Worm (Caenorhabditis elegans) whole organism, early embryonic: ENCODE data around the gene vps-53.

Source experiments
- aly-1 ChIP-seq: sonication (generic microtip); optimal IDR thresholded peaks from 2 replicates; lab custom pipeline; 2016; ENCODE audit warnings: missing genetic modification characterization, missing compliant biosample characterization
- ama-1 ChIP-seq: fragments of 150-350 bp; optimal IDR thresholded peaks from 2 replicates; lab custom pipeline; 2014
- hmg-4 ChIP-seq: fragments of 200-800 bp; sonication (Bioruptor generic); optimal IDR thresholded peaks from 2 replicates; lab custom pipeline; 2018; ENCODE audit warnings: mild to moderate bottlenecking, missing genetic modification characterization, missing compliant biosample characterization

DNA sequence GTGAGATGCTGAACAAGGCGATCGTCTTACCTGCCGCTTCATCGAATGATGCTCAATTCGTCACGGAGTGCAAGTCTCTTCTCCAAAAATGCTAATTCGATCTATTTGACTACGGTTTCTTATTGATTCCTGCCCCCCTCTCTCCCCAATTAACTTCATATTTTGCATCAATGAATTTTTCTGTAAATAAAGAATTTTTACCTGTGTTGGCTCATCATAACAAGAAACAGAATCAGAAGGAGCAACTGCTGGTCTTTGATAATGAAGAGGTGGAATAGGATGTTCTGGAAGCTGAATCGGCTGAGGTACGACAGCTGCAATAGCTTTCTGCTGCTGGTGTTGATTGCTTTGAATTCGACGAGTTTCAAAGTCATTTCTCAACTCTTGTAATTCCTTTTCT, 2.9 kb upstream of the vps-53 start:
- no peak for TF ChIP-seq aly-1
- TF ChIP-seq ama-1, result no peak
- no peak for TF ChIP-seq hmg-4 (GFP tag; lab: Kevin White, UChicago)
